Fruit fly (Drosophila melanogaster) whole organism, pupa: Measurements from ENCODE around the gene CG32219.

Experiments used
- CG12605 ChIP-seq: fragments of 200-800 bp; sonication (Bioruptor generic); IDR thresholded peaks from 2 replicates; pipeline ENCODE4 v1.3.6; 2022; ENCODE audit warnings: missing biosample characterization, missing genetic modification characterization
- CG14655 ChIP-seq: fragments of 200-800 bp; sonication (Bioruptor generic); optimal IDR thresholded peaks from 3 replicates; lab custom pipeline; 2017; ENCODE audit warnings: mild to moderate bottlenecking, missing biosample characterization, missing genetic modification reagents, missing genetic modification characterization
- CG15710 ChIP-seq: fragments of 200-800 bp; sonication (Bioruptor generic); optimal IDR thresholded peaks from 2 replicates; lab custom pipeline; 2018; ENCODE audit warnings: missing biosample characterization, mild to moderate bottlenecking, missing genetic modification characterization, moderate library complexity
- CG8159 ChIP-seq: fragments of 200-800 bp; sonication (Bioruptor generic); optimal IDR thresholded peaks from 3 replicates; lab custom pipeline; 2018; ENCODE audit warnings: missing biosample characterization, mild to moderate bottlenecking, missing genetic modification characterization, moderate library complexity
- CG8301 ChIP-seq: fragments of 200-800 bp; sonication (Bioruptor generic); optimal IDR thresholded peaks from 2 replicates; lab custom pipeline; 2018; ENCODE audit warnings: missing biosample characterization, mild to moderate bottlenecking, missing genetic modification characterization
- EcR ChIP-seq: fragments of 200-800 bp; sonication (Bioruptor generic); optimal IDR thresholded peaks from 3 replicates; lab custom pipeline; 2019; ENCODE audit warnings: missing biosample characterization, missing genetic modification characterization, mild to moderate bottlenecking, moderate library complexity, missing genetic modification reagents
- Ets98B ChIP-seq: fragments of 200-800 bp; sonication (Bioruptor generic); IDR thresholded peaks from 2 replicates; pipeline ENCODE4 v1.3.6; 2022; ENCODE audit warnings: missing biosample characterization, missing genetic modification characterization

DNA sequence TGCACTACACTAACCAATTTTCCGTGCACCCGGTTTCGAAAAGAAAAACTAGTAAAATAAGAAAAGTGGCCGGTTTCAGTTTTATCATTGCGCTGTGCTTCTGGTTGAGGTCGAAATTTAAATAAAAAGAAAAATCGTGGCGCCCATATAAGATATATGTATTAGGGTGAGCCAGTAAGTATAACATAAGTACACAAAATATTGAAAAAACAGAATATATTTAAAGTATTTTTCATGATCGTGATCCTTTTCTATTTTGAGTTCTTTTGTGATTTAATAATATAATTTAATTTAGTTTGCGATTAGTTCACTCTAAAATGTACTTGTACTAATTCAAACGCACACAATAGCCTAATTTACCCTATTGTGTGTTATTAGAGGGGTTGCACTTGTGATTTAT, 38.0 kb upstream of the CG32219 start, which contains the start of gene Csas:
- no peak for TF ChIP-seq CG12605
- TF ChIP-seq CG8159 = no peak
- TF ChIP-seq CG14655 (GFP tag; lab: Kevin White, UChicago) = no peak
- no peak for TF ChIP-seq Ets98B (GFP tag; lab: Robert Waterston, UW)
- no peak for TF ChIP-seq EcR
- TF ChIP-seq CG8301 (tag; lab: Kevin White, UChicago) = no peak
- TF ChIP-seq CG15710 (tag; lab: Kevin White, UChicago) = no peak
